Fruit fly (Drosophila melanogaster) whole organism, embryonic: ENCODE results near the gene spidey.

Experiments used
- Atf-2 ChIP-seq: fragments of 200-800 bp; sonication (Bioruptor generic); optimal IDR thresholded peaks from 2 replicates; lab custom pipeline; 2016; ENCODE audit warnings: missing biosample characterization, missing genetic modification characterization
- Atf3 ChIP-seq: fragments of 200-800 bp; sonication (Bioruptor generic); optimal IDR thresholded peaks from 3 replicates; lab custom pipeline; 2016; ENCODE audit warnings: missing biosample characterization, missing genetic modification characterization
- CG10366 ChIP-seq: fragments of 200-800 bp; sonication (Bioruptor generic); IDR thresholded peaks from 2 replicates; pipeline ENCODE4 v1.3.6; 2022; ENCODE audit warnings: missing biosample characterization, missing genetic modification characterization
- CG10543 ChIP-seq: fragments of 200-800 bp; sonication (Bioruptor generic); optimal IDR thresholded peaks from 3 replicates; lab custom pipeline; 2017; ENCODE audit warnings: missing biosample characterization, mild to moderate bottlenecking, missing genetic modification characterization, moderate library complexity
- CG11504 ChIP-seq: fragments of 200-800 bp; sonication (Bioruptor generic); optimal IDR thresholded peaks from 3 replicates; lab custom pipeline; 2019; ENCODE audit warnings: missing biosample characterization, mild to moderate bottlenecking, missing genetic modification characterization, moderate library complexity
- CG12299 ChIP-seq: fragments of 200-800 bp; sonication (Bioruptor generic); optimal IDR thresholded peaks from 2 replicates; lab custom pipeline; 2018; ENCODE audit warnings: missing biosample characterization, mild to moderate bottlenecking, missing genetic modification characterization
- CG13287 ChIP-seq: fragments of 200-800 bp; sonication (Bioruptor generic); IDR thresholded peaks from 2 replicates; pipeline ENCODE4 v1.3.6; 2022; ENCODE audit warnings: missing biosample characterization, missing genetic modification characterization; ENCODE audit not compliant: partially characterized antibody
- CG13296 ChIP-seq: fragments of 200-800 bp; sonication (Bioruptor generic); optimal IDR thresholded peaks from 3 replicates; lab custom pipeline; 2018; ENCODE audit warnings: missing biosample characterization, mild to moderate bottlenecking, missing genetic modification characterization
- CG14441 ChIP-seq: fragments of 200-800 bp; sonication (Bioruptor generic); IDR thresholded peaks from 2 replicates; pipeline ENCODE4 v1.3.6; 2022; ENCODE audit warnings: missing biosample characterization, missing genetic modification characterization
- CG14710 ChIP-seq: fragments of 200-800 bp; sonication (Bioruptor generic); optimal IDR thresholded peaks from 3 replicates; lab custom pipeline; 2019; ENCODE audit warnings: missing biosample characterization, mild to moderate bottlenecking, missing genetic modification characterization, moderate library complexity
- CG14965 ChIP-seq: fragments of 200-800 bp; sonication (Bioruptor generic); optimal IDR thresholded peaks from 2 replicates; lab custom pipeline; 2016; ENCODE audit warnings: missing biosample characterization, missing genetic modification characterization, borderline replicate concordance
- CG17186 ChIP-seq: fragments of 200-800 bp; sonication (Bioruptor generic); optimal IDR thresholded peaks from 3 replicates; lab custom pipeline; 2017; ENCODE audit warnings: missing biosample characterization, missing genetic modification reagents, missing genetic modification characterization
- CG17802 ChIP-seq: fragments of 200-800 bp; sonication (Bioruptor generic); optimal IDR thresholded peaks from 2 replicates; lab custom pipeline; 2018; ENCODE audit warnings: missing biosample characterization, mild to moderate bottlenecking, missing genetic modification characterization, moderate library complexity
- CG1792 ChIP-seq: fragments of 200-800 bp; sonication (Bioruptor generic); optimal IDR thresholded peaks from 2 replicates; lab custom pipeline; 2016; ENCODE audit warnings: missing biosample characterization, missing genetic modification characterization
- CG18599 ChIP-seq: fragments of 200-800 bp; sonication (Bioruptor generic); optimal IDR thresholded peaks from 3 replicates; lab custom pipeline; 2017; ENCODE audit warnings: missing biosample characterization, missing genetic modification characterization, mild to moderate bottlenecking, moderate library complexity, missing genetic modification reagents
- CG2120 ChIP-seq: fragments of 200-800 bp; sonication (Bioruptor generic); optimal IDR thresholded peaks from 3 replicates; lab custom pipeline; 2016; ENCODE audit warnings: missing biosample characterization, missing genetic modification characterization
- CG2129 ChIP-seq: fragments of 200-800 bp; sonication (Bioruptor generic); IDR thresholded peaks from 2 replicates; pipeline ENCODE4 v1.3.6; 2022; ENCODE audit warnings: missing biosample characterization, missing genetic modification characterization; ENCODE audit not compliant: partially characterized antibody
- CG3065 ChIP-seq: fragments of 200-800 bp; sonication (Bioruptor generic); optimal IDR thresholded peaks from 2 replicates; lab custom pipeline; 2016; ENCODE audit warnings: missing biosample characterization, missing genetic modification characterization
- CG3726 ChIP-seq: fragments of 200-800 bp; sonication (Bioruptor generic); IDR thresholded peaks from 3 replicates; pipeline ENCODE4, ENCODE4 v1.3.6; 2022; ENCODE audit warnings: missing biosample characterization, missing genetic modification characterization
- CG43689 ChIP-seq: fragments of 200-800 bp; sonication (Bioruptor generic); IDR thresholded peaks from 2 replicates; pipeline ENCODE4 v1.3.6; 2022; ENCODE audit warnings: missing biosample characterization, missing genetic modification characterization
- CG4404 ChIP-seq: fragments of 200-800 bp; sonication (Bioruptor generic); IDR thresholded peaks from 2 replicates; pipeline ENCODE4 v1.3.6; 2022; ENCODE audit warnings: missing biosample characterization, missing genetic modification characterization
- CG6654 ChIP-seq: fragments of 200-800 bp; sonication (Bioruptor generic); optimal IDR thresholded peaks from 2 replicates; lab custom pipeline; 2017; ENCODE audit warnings: missing biosample characterization, mild to moderate bottlenecking, missing genetic modification characterization
- CG7556 ChIP-seq: fragments of 200-800 bp; sonication (Bioruptor generic); optimal IDR thresholded peaks from 2 replicates; lab custom pipeline; 2017; ENCODE audit warnings: missing biosample characterization, mild to moderate bottlenecking, missing genetic modification characterization
- CG8478 ChIP-seq: fragments of >200 bp; optimal IDR thresholded peaks from 2 replicates; lab custom pipeline; 2018
- CoRest ChIP-seq: fragments of 200-800 bp; sonication (Bioruptor generic); optimal IDR thresholded peaks from 3 replicates; lab custom pipeline; 2018; ENCODE audit warnings: missing biosample characterization, mild to moderate bottlenecking, missing genetic modification characterization, moderate library complexity
- Dip2 ChIP-seq: fragments of 200-800 bp; sonication (Bioruptor generic); IDR thresholded peaks from 2 replicates; pipeline ENCODE4 v1.3.6; 2022; ENCODE audit warnings: missing biosample characterization, missing genetic modification characterization
- Dp ChIP-seq: fragments of 200-800 bp; sonication (Bioruptor generic); optimal IDR thresholded peaks from 2 replicates; lab custom pipeline; 2018; ENCODE audit warnings: missing biosample characterization, mild to moderate bottlenecking, missing genetic modification characterization, moderate library complexity
- Ets97D ChIP-seq: fragments of 200-800 bp; sonication (Bioruptor generic); optimal IDR thresholded peaks from 3 replicates; lab custom pipeline; 2016; ENCODE audit warnings: missing biosample characterization, missing genetic modification characterization
- Max ChIP-seq: fragments of 200-800 bp; sonication (Bioruptor generic); optimal IDR thresholded peaks from 2 replicates; lab custom pipeline; 2016; ENCODE audit warnings: missing biosample characterization, mild to moderate bottlenecking, missing genetic modification characterization
- Med ChIP-seq: fragments of 200-800 bp; sonication (Bioruptor generic); peaks from one replicate; lab custom pipeline; 2016; ENCODE audit warnings: missing biosample characterization, missing genetic modification characterization, mild to moderate bottlenecking, inconsistent platforms, moderate library complexity
- Nf-YB ChIP-seq: fragments of 200-800 bp; sonication (Bioruptor generic); optimal IDR thresholded peaks from 3 replicates; lab custom pipeline; 2019; ENCODE audit warnings: missing biosample characterization, mild to moderate bottlenecking, missing genetic modification characterization, moderate library complexity
- ato ChIP-seq: fragments of 200-800 bp; sonication (Bioruptor generic); IDR thresholded peaks from 2 replicates; pipeline ENCODE4 v1.3.6; 2022; ENCODE audit warnings: missing biosample characterization, missing genetic modification characterization; ENCODE audit not compliant: partially characterized antibody
- cad ChIP-seq: fragments of >200 bp; optimal IDR thresholded peaks from 2 replicates; lab custom pipeline; 2017; ENCODE audit warnings: missing biosample characterization, missing genetic modification characterization
- cato ChIP-seq: fragments of 200-800 bp; sonication (Bioruptor generic); optimal IDR thresholded peaks from 2 replicates; lab custom pipeline; 2016; ENCODE audit warnings: missing biosample characterization, missing genetic modification characterization, borderline replicate concordance
- crol ChIP-seq: fragments of 200-800 bp; sonication (Bioruptor generic); IDR thresholded peaks from 2 replicates; pipeline ENCODE4 v1.3.6; 2022; ENCODE audit warnings: missing biosample characterization, missing genetic modification characterization
- dimm ChIP-seq: fragments of 200-800 bp; sonication (Bioruptor generic); IDR thresholded peaks from 2 replicates; pipeline ENCODE4 v1.3.6; 2022; ENCODE audit warnings: missing biosample characterization, missing genetic modification characterization
- esg ChIP-seq: fragments of 200-800 bp; sonication (Bioruptor generic); conservative IDR thresholded peaks from 2 replicates; pipeline ENCODE4 v1.3.6; 2022; ENCODE audit warnings: missing biosample characterization, missing genetic modification characterization
- ewg ChIP-seq: fragments of 200-800 bp; sonication (Bioruptor generic); optimal IDR thresholded peaks from 3 replicates; lab custom pipeline; 2017; ENCODE audit warnings: mild to moderate bottlenecking, missing biosample characterization, missing genetic modification reagents, missing genetic modification characterization
- fu2 ChIP-seq: fragments of 200-800 bp; sonication (Bioruptor generic); optimal IDR thresholded peaks from 2 replicates; lab custom pipeline; 2016; ENCODE audit warnings: missing biosample characterization, missing genetic modification characterization
- inv ChIP-seq: fragments of 200-800 bp; sonication (Bioruptor generic); IDR thresholded peaks from 2 replicates; pipeline ENCODE4 v1.3.6; 2022; ENCODE audit warnings: missing biosample characterization, missing genetic modification characterization; ENCODE audit not compliant: partially characterized antibody
- lov ChIP-seq, 2 experiments: fragments of 200-800 bp in 1 of 2; fragments of >200 bp in 1 of 2; sonication (Bioruptor generic) in 1 of 2; IDR thresholded peaks in 1 of 2; optimal IDR thresholded peaks in 1 of 2; 2 replicates in 1 of 2; 3 replicates in 1 of 2; pipeline versions ENCODE4 v1.3.6 to Lab custom; 2017 to 2022; ENCODE audit warnings: missing biosample characterization in 1 of 2, missing genetic modification characterization in 1 of 2
- nau ChIP-seq: fragments of 200-800 bp; sonication (Bioruptor generic); optimal IDR thresholded peaks from 3 replicates; lab custom pipeline; 2017; ENCODE audit warnings: missing biosample characterization, mild to moderate bottlenecking, missing genetic modification characterization, missing genetic modification reagents
- onecut ChIP-seq: fragments of 200-800 bp; sonication (Bioruptor generic); IDR thresholded peaks from 2 replicates; pipeline ENCODE4 v1.3.6; 2022; ENCODE audit warnings: missing biosample characterization, missing genetic modification characterization
- pb ChIP-seq: fragments of 200-800 bp; sonication (Bioruptor generic); optimal IDR thresholded peaks from 3 replicates; lab custom pipeline; 2016; ENCODE audit warnings: missing biosample characterization, missing genetic modification characterization
- pzg ChIP-seq: fragments of 200-800 bp; sonication (Bioruptor generic); optimal IDR thresholded peaks from 3 replicates; lab custom pipeline; 2018; ENCODE audit warnings: missing biosample characterization, mild to moderate bottlenecking, missing genetic modification characterization, moderate library complexity
- slou ChIP-seq: fragments of 200-800 bp; sonication (Bioruptor generic); optimal IDR thresholded peaks from 3 replicates; lab custom pipeline; 2016; ENCODE audit warnings: missing biosample characterization, missing genetic modification characterization
- sr ChIP-seq: fragments of 200-800 bp; sonication (Bioruptor generic); IDR thresholded peaks from 3 replicates; pipeline ENCODE4 v1.3.6; 2022; ENCODE audit warnings: missing biosample characterization, missing genetic modification characterization
- trem ChIP-seq: fragments of 200-800 bp; optimal IDR thresholded peaks from 3 replicates; lab custom pipeline; 2019; ENCODE audit warnings: missing biosample characterization, mild to moderate bottlenecking, missing genetic modification characterization, moderate library complexity
- usp ChIP-seq: fragments of >200 bp; optimal IDR thresholded peaks from 2 replicates; lab custom pipeline; 2017; ENCODE audit warnings: missing biosample characterization, missing genetic modification characterization

The spidey gene

DNA sequence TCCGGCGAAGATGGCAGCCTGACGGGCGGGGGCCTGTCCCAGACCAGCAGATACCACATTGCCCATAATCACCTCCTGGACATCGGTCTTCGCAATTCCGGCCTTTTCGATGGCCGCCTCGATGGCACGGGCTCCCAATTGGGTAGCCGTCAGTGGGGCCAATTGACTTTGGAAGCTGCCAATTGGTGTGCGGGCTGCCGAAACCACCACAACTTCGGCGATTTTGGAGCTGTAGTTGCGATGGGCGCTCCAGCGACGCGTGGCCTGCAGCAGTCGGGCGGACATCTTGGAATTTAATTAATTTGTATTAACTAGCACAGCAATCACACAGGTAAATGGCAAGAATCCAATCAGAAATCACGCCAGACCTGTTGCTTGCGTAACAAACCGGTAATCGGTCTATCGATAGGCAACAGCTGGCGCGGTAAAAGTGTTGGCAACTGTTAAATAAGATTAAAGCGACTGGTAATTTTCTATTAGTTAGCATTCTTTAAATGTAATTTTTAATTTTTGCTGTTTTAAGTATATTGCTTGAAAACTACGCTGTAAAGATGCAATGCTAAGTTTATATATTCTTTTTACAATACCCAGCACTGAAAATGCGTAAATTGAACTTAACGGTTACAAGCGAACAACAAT, 20.2 kb upstream of the spidey start, which contains the start of gene Acat1 (continued):
- TF ChIP-seq slou (GFP tag; lab: Kevin White, UChicago) (no peak), CoRest (tag; lab: Kevin White, UChicago) (peak; percentile 37), CG43689 (GFP tag; lab: Robert Waterston, UW) (no peak), cato (GFP tag; lab: Kevin White, UChicago) (peak; percentile 12), dimm (no peak), onecut (GFP tag; lab: Robert Waterston, UW) (no peak), pzg (peak; percentile 50), CG14710 (peak; percentile 53), CG4404 (no peak), esg (GFP tag; lab: Robert Waterston, UW) (peak; percentile 28; the same call in 1 of the 2 replicates), CG10543 (GFP tag; lab: Kevin White, UChicago) (no peak), CG3065 (GFP tag; lab: Kevin White, UChicago) (no peak), CG17802 (no peak), CG18599 (GFP tag; lab: Kevin White, UChicago) (peak; percentile 74), CG11504 (tag; lab: Kevin White, UChicago) (no peak), Max (peak; percentile 54), CG10366 (GFP tag; lab: Robert Waterston, UW) (peak; percentile 33; the same call in 1 of the 2 replicates), usp (no peak), nau (no peak), CG6654 (GFP tag; lab: Kevin White, UChicago) (no peak), Dip2 (GFP tag; lab: Robert Waterston, UW) (no peak), CG17186 (GFP tag; lab: Kevin White, UChicago) (peak; percentile 22), CG13296 (GFP tag; lab: Kevin White, UChicago) (no peak), CG13287 (GFP tag; lab: Robert Waterston, UW) (peak; percentile 62), Ets97D (GFP tag; lab: Kevin White, UChicago) (peak; percentile 53), Dp (GFP tag; lab: Kevin White, UChicago) (peak; percentile 35), lov (optimal IDR thresholded peaks at IDR 0.05; lab: Kevin White, UChicago) (no peak), lov (GFP tag; IDR thresholded peaks at IDR 0.05; lab: Robert Waterston, UW) (no peak), CG3726 (no peak), CG2129 (GFP tag; lab: Robert Waterston, UW) (no peak), CG12299 (tag; lab: Kevin White, UChicago) (peak; percentile 8), cad (no peak), inv (peak; percentile 25; the same call in 1 of the 2 replicates), Atf-2 (GFP tag; lab: Kevin White, UChicago) (peak; percentile 34), CG14441 (GFP tag; lab: Robert Waterston, UW) (peak; percentile 58), Med (GFP tag; lab: Kevin White, UChicago) (peak; percentile 94), trem (peak; percentile 52), Atf3 (GFP tag; lab: Kevin White, UChicago) (no peak), ato (GFP tag; lab: Robert Waterston, UW) (0 out of 2 replicates have a peak, but pooled peaks have one; percentile 14), sr (no peak), CG1792 (GFP tag; lab: Kevin White, UChicago) (no peak), CG14965 (GFP tag; lab: Kevin White, UChicago) (no peak), fu2 (GFP tag; lab: Kevin White, UChicago) (peak; percentile 25), CG7556 (GFP tag; lab: Kevin White, UChicago) (peak; percentile 58), ewg (GFP tag; lab: Kevin White, UChicago) (peak; percentile 17), Nf-YB (GFP tag; lab: Kevin White, UChicago) (peak; percentile 39), crol (GFP tag; lab: Robert Waterston, UW) (no peak), CG2120 (GFP tag; lab: Kevin White, UChicago) (peak; percentile 80), pb (GFP tag; lab: Kevin White, UChicago) (no peak), CG8478 (lab: Kevin White, UChicago) (no peak)
